Worm (Caenorhabditis elegans): ENCODE measurements around the gene sru-3.

ce11 chrIV:9513360-9513777 lies 17.0 kb downstream of the sru-3 start:
- TF ChIP-seq ama-1 (optimal IDR thresholded peaks at IDR 0.05) = no peak
- TF ChIP-seq scrt-1 (GFP tag; IDR thresholded peaks at IDR 0.05) = no peak
- TF ChIP-seq hmg-4 (GFP tag; optimal IDR thresholded peaks at IDR 0.05) = no peak
- TF ChIP-seq tbx-11 (GFP tag; IDR thresholded peaks at IDR 0.05) = no peak
- no peak for TF ChIP-seq sea-1 (GFP tag; conservative IDR thresholded peaks at IDR 0.05)
